Worm (Caenorhabditis elegans) whole organism, late embryonic: ENCODE results near the gene ZC449.5.

ENCODE experiments used
- K02D7.2 ChIP-seq: sonication (generic microtip); optimal IDR thresholded peaks from 2 replicates; lab custom pipeline; 2017; ENCODE audit warnings: mild to moderate bottlenecking, missing genetic modification characterization, missing compliant biosample characterization
- ahr-1 ChIP-seq: sonication (generic microtip); optimal IDR thresholded peaks from 2 replicates; lab custom pipeline; 2016; ENCODE audit warnings: missing genetic modification characterization, missing compliant biosample characterization
- ama-1 ChIP-seq: fragments of 150-350 bp; optimal IDR thresholded peaks from 2 replicates; lab custom pipeline; 2014
- ceh-48 ChIP-seq: sonication (generic microtip); optimal IDR thresholded peaks from 2 replicates; lab custom pipeline; 2016; ENCODE audit warnings: missing genetic modification characterization, inconsistent platforms, missing compliant biosample characterization
- ets-4 ChIP-seq: sonication (generic microtip); optimal IDR thresholded peaks from 2 replicates; lab custom pipeline; 2016; ENCODE audit warnings: missing genetic modification characterization, missing compliant biosample characterization
- hlh-15 ChIP-seq: sonication (generic microtip); optimal IDR thresholded peaks from 2 replicates; lab custom pipeline; 2016; ENCODE audit warnings: missing genetic modification characterization, missing compliant biosample characterization
- lin-11 ChIP-seq: fragments of 200-800 bp; sonication (Bioruptor generic); optimal IDR thresholded peaks from 2 replicates; lab custom pipeline; 2018; ENCODE audit warnings: mild to moderate bottlenecking, missing genetic modification characterization, missing compliant biosample characterization
- odd-2 ChIP-seq: sonication (generic microtip); optimal IDR thresholded peaks from 2 replicates; lab custom pipeline; 2017; ENCODE audit warnings: antibody characterized with exemption, mild to moderate bottlenecking, missing genetic modification characterization, missing compliant biosample characterization
- pat-9 ChIP-seq: fragments of 200-800 bp; sonication (Bioruptor generic); optimal IDR thresholded peaks from 2 replicates; lab custom pipeline; 2018; ENCODE audit warnings: mild to moderate bottlenecking, missing genetic modification characterization, moderate library complexity, missing compliant biosample characterization
- rnt-1 ChIP-seq: sonication (generic microtip); optimal IDR thresholded peaks from 2 replicates; lab custom pipeline; 2016; ENCODE audit warnings: missing genetic modification characterization, missing compliant biosample characterization
- tbx-2 ChIP-seq: sonication (generic microtip); optimal IDR thresholded peaks from 2 replicates; lab custom pipeline; 2016; ENCODE audit warnings: missing genetic modification characterization, missing compliant biosample characterization
- tbx-7 ChIP-seq: sonication (generic microtip); optimal IDR thresholded peaks from 2 replicates; lab custom pipeline; 2016; ENCODE audit warnings: missing genotype, missing genetic modification characterization, missing compliant biosample characterization
- unc-55 ChIP-seq: sonication (generic microtip); optimal IDR thresholded peaks from 2 replicates; lab custom pipeline; 2017; ENCODE audit warnings: missing biosample characterization, missing genetic modification reagents, missing genetic modification characterization

ZC449.5 gene

DNA sequence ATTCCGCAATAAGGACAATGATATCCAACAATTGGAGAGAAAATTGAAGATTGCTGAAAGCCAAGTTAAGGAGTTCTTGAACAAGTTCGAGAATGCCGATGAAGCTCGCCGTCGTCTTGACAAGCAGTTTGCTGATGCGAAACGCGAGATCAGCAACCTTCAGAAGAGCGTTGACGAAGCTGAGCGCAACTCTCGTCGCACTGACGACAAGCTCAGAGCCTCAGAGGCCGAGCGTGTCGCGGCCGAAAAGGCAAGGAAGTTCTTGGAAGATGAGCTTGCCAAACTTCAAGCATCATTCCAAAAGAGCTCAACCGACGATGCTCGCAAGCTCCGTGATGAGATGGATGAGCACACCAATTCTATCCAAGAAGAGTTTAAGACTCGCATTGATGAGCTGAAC, 51.2 kb downstream of the ZC449.5 start:
- TF ChIP-seq ets-4 (tag; lab: Kevin White, UChicago) (no peak), ceh-48 (tag; lab: Kevin White, UChicago) (no peak), ahr-1 (tag; lab: Kevin White, UChicago) (no peak), lin-11 (no peak), unc-55 (GFP tag; lab: Kevin White, UChicago) (no peak), tbx-7 (no peak), pat-9 (tag; lab: Kevin White, UChicago) (no peak), K02D7.2 (no peak), tbx-2 (tag; lab: Kevin White, UChicago) (no peak), odd-2 (tag; lab: Kevin White, UChicago) (no peak), ama-1 (no peak), rnt-1 (tag; lab: Kevin White, UChicago) (no peak), hlh-15 (tag; lab: Kevin White, UChicago) (no peak)
